Fruit fly (Drosophila melanogaster): ENCODE measurements around the gene Sox21a.
A peak's percentile ranks its signal among the peaks of the same experiment; 100 is the strongest.

Sox21a gene

DNA sequence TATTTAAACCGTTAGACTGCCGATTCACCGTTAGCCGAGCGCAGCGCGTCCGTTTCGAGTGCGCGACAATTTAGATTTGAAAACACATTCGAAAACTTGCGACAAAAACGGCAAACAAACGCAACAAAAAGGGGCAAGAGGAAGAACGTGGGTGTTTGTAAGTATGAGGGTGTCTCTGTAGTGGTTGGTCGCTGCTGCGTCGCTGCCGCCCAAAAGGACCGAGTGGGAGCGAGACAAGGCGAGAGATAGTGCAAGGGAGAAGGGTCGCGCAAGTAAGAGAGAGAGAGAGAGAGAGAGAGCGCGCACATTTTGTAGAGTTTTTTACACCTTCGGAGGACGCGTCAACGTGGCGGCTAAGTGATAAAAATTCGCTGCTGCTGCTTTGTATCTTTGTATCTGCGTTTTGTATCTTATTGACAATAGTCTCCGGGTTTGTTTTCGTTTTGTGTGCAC is at the start of gene Sox21a:
Gene Sox21a, minus strand, starts transcription at position 51 of the 453 bp plus-strand sequence.
- TF ChIP-seq fkh (GFP tag; optimal IDR thresholded peaks at IDR 0.05) (no peak), Eip78C (GFP tag) (no peak), lz (GFP tag; optimal IDR thresholded peaks at IDR 0.05) (no peak), CG6792 (GFP tag; optimal IDR thresholded peaks at IDR 0.05) (no peak), CG11294 (GFP tag; IDR thresholded peaks at IDR 0.05) (no peak), Smox (GFP tag; optimal IDR thresholded peaks at IDR 0.05) (no peak), CG11762 (GFP tag; optimal IDR thresholded peaks at IDR 0.05; ENCODE audit: insufficient read depth) (no peak), CG4318 (GFP tag; optimal IDR thresholded peaks at IDR 0.05) (no peak), acj6 (GFP tag; optimal IDR thresholded peaks at IDR 0.05) (no peak), Ets96B (tag; optimal IDR thresholded peaks at IDR 0.05) (no peak), dac (GFP tag; optimal IDR thresholded peaks at IDR 0.05) (no peak), Eip93F (GFP tag; optimal IDR thresholded peaks at IDR 0.05) (no peak), Met (GFP tag; optimal IDR thresholded peaks at IDR 0.05) (no peak)

DNA sequence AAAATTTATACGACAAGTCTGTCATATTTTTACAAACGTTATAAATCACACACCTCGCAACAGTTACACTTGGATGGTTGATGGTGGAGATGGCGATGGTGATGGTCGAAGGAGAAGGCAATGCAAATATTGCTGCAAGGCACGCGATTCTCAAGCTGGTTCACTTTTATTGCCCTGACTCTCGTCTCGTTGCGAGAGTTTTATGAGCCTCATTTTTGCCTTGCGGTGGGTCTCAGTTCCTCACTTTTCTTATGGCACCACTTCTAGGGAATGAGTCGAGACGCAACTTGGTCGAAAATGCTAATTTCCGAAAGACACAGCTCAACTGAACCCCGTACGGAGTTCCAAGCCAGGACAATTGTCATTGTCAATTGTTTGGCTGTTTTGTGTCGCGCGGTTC is 47.0 kb upstream of the Sox21a start:
- TF ChIP-seq Met (GFP tag; optimal IDR thresholded peaks at IDR 0.05) (no peak), acj6 (GFP tag; optimal IDR thresholded peaks at IDR 0.05) (no peak), dsx (GFP tag; optimal IDR thresholded peaks at IDR 0.05; ENCODE audit: poor library complexity, severe bottlenecking) (peak; percentile 14), OdsH (GFP tag; optimal IDR thresholded peaks at IDR 0.05) (no peak), ss (GFP tag; optimal IDR thresholded peaks at IDR 0.05) (peak in 1 of 2 experiments; percentile 45), Gug (GFP tag; IDR thresholded peaks at IDR 0.05) (no peak)

DNA sequence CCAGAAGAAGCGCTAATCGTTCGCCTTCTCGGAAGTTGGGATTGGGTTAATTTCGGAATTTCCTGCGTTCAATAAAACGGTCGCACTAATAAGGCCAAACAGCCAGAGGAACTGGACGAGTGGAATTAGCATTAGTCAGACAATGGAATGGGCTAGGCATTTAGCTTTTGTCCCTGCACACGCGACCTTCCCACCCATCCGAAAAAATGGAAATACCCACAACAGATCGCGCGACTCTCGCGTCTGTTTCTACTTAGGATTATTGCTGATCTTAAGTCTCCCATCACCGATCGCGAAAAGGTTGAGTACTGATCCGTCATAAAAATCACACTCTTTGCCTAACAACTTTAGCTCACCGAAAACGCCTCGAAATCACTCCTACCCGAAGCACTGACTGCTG is 45.7 kb upstream of the Sox21a start:
- no peak for TF ChIP-seq CG16779 (tag; optimal IDR thresholded peaks at IDR 0.05)
- no peak for TF ChIP-seq Lpt (GFP tag; optimal IDR thresholded peaks at IDR 0.05)
- no peak for TF ChIP-seq Smox (GFP tag; optimal IDR thresholded peaks at IDR 0.05)
- TF ChIP-seq achi (GFP tag; optimal IDR thresholded peaks at IDR 0.05): no peak
- no peak for TF ChIP-seq net (GFP tag; optimal IDR thresholded peaks at IDR 0.05)
- no peak for TF ChIP-seq CG4318 (GFP tag; optimal IDR thresholded peaks at IDR 0.05)
- TF ChIP-seq vri (GFP tag; optimal IDR thresholded peaks at IDR 0.05): no peak
- no peak for TF ChIP-seq dac (GFP tag; optimal IDR thresholded peaks at IDR 0.05)
- TF ChIP-seq fkh (GFP tag; optimal IDR thresholded peaks at IDR 0.05): no peak
- TF ChIP-seq CG11902 (GFP tag; optimal IDR thresholded peaks at IDR 0.05): no peak
- TF ChIP-seq CG6792 (GFP tag; optimal IDR thresholded peaks at IDR 0.05): no peak
- no peak for TF ChIP-seq CG32006 (GFP tag; optimal IDR thresholded peaks at IDR 0.05)

dm6 chr3L:14152608-14153007 is 44.7 kb upstream of the Sox21a start:
- TF ChIP-seq CG11902 (GFP tag; optimal IDR thresholded peaks at IDR 0.05) (no peak), Eip78C (GFP tag) (peak; percentile 15)

- TF ChIP-seq Gug (GFP tag; IDR thresholded peaks at IDR 0.05) (no peak), cyc (GFP tag; optimal IDR thresholded peaks at IDR 0.05) (no peak), vri (GFP tag; optimal IDR thresholded peaks at IDR 0.05) (no peak), Eip78C (GFP tag) (no peak)
These were observed 43.5 kb upstream of the Sox21a start for dm6 chr3L:14151447-14151846.

dm6 chr3L:14150141-14150556 is 42.2 kb upstream of the Sox21a start:
- TF ChIP-seq Hr38 (GFP tag; optimal IDR thresholded peaks at IDR 0.05) (no peak), ss (GFP tag; optimal IDR thresholded peaks at IDR 0.05) (peak in 1 of 2 experiments; percentile 38), fkh (GFP tag; optimal IDR thresholded peaks at IDR 0.05) (peak; percentile 4), dac (GFP tag; optimal IDR thresholded peaks at IDR 0.05) (no peak)

DNA sequence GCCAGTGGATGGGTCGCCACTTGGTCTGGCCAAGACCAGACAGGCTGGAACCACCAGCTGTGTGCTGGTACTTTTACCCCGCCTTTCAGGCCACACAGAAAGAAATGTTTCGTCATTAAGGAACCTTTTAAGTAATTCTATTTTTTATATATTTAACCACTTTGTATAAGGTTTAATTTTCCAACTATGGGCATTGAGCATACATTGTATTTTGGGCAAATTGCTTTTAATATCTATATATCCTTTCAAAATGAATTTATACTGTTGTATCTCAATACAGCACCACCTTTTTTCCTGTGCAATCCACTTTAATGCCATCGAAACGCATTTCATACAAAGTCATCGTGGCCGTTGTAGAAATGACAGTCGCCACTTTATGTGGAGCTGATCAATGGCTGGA is 38.5 kb upstream of the Sox21a start:
- TF ChIP-seq CG3919 (GFP tag; optimal IDR thresholded peaks at IDR 0.05) (peak; percentile 57), OdsH (GFP tag; optimal IDR thresholded peaks at IDR 0.05) (peak; percentile 24), fkh (GFP tag; optimal IDR thresholded peaks at IDR 0.05) (no peak), Hr38 (GFP tag; optimal IDR thresholded peaks at IDR 0.05) (no peak), CG6163 (GFP tag; IDR thresholded peaks at IDR 0.05) (peak; percentile 60), CG16779 (tag; optimal IDR thresholded peaks at IDR 0.05) (no peak), Ets96B (tag; optimal IDR thresholded peaks at IDR 0.05) (peak; percentile 50), Lpt (GFP tag; optimal IDR thresholded peaks at IDR 0.05) (no peak), cyc (GFP tag; optimal IDR thresholded peaks at IDR 0.05) (peak; percentile 18), Gug (GFP tag; IDR thresholded peaks at IDR 0.05) (no peak), Sox14 (GFP tag; optimal IDR thresholded peaks at IDR 0.05) (peak; percentile 48), dsx (GFP tag; optimal IDR thresholded peaks at IDR 0.05; ENCODE audit: poor library complexity, severe bottlenecking) (peak; percentile 84), CG6854 (GFP tag; optimal IDR thresholded peaks at IDR 0.05) (no peak), Smox (GFP tag; optimal IDR thresholded peaks at IDR 0.05) (peak; percentile 20), CG10669 (GFP tag; optimal IDR thresholded peaks at IDR 0.05) (peak; percentile 41), Hr39 (GFP tag; optimal IDR thresholded peaks at IDR 0.05) (peak; percentile 1), CG9139 (GFP tag; optimal IDR thresholded peaks at IDR 0.05) (no peak), Sox15 (GFP tag; optimal IDR thresholded peaks at IDR 0.05) (no peak), svp (GFP tag) (peak; percentile 66), CG8632 (GFP tag; optimal IDR thresholded peaks at IDR 0.05) (peak; percentile 26), Eip78C (GFP tag) (peak; percentile 77), CG8119 (GFP tag; IDR thresholded peaks at IDR 0.05) (peak; percentile 51; the same call in 2 of the 3 replicates), CG4318 (GFP tag; optimal IDR thresholded peaks at IDR 0.05) (peak; percentile 4), lz (GFP tag; optimal IDR thresholded peaks at IDR 0.05) (peak; percentile 14)
